Fruit fly (Drosophila melanogaster): ENCODE measurements around the gene CG7443.

dm6 chr3R:8347835-8348234, 23.7 kb downstream of the CG7443 start:
- no peak for TF ChIP-seq lz (GFP tag; optimal IDR thresholded peaks at IDR 0.05)
- TF ChIP-seq CG1621 (tag; optimal IDR thresholded peaks at IDR 0.05), result no peak
- no peak for TF ChIP-seq vri (GFP tag; optimal IDR thresholded peaks at IDR 0.05)
- TF ChIP-seq CG4318 (GFP tag; optimal IDR thresholded peaks at IDR 0.05), result no peak
- TF ChIP-seq Ets21C (GFP tag; optimal IDR thresholded peaks at IDR 0.05), result no peak
- TF ChIP-seq CG16779 (tag; optimal IDR thresholded peaks at IDR 0.05), result no peak
- TF ChIP-seq acj6 (GFP tag; optimal IDR thresholded peaks at IDR 0.05), result no peak
- TF ChIP-seq Sox102F (GFP tag; optimal IDR thresholded peaks at IDR 0.05), result no peak
- no peak for TF ChIP-seq CG3032 (tag; optimal IDR thresholded peaks at IDR 0.05)
- TF ChIP-seq CG3919 (GFP tag; optimal IDR thresholded peaks at IDR 0.05), result no peak
- TF ChIP-seq CG6792 (GFP tag; optimal IDR thresholded peaks at IDR 0.05), result no peak

Data from whole organism, prepupa.